Fruit fly (Drosophila melanogaster): ENCODE data around the gene BBS8.

- TF ChIP-seq CG2129 (GFP tag; IDR thresholded peaks at IDR 0.05; ENCODE audit: partially characterized antibody) (no peak), CG4707 (GFP tag; optimal IDR thresholded peaks at IDR 0.05) (no peak), lov (optimal IDR thresholded peaks at IDR 0.05) (no peak), lov (GFP tag; IDR thresholded peaks at IDR 0.05) (no peak), B-H2 (GFP tag; optimal IDR thresholded peaks at IDR 0.05) (no peak), TFAM (GFP tag; optimal IDR thresholded peaks at IDR 0.05) (no peak), Camta (GFP tag; optimal IDR thresholded peaks at IDR 0.05) (no peak), CG9932 (GFP tag; IDR thresholded peaks at IDR 0.05) (no peak), tio (GFP tag; optimal IDR thresholded peaks at IDR 0.05) (no peak), CG10209 (GFP tag; optimal IDR thresholded peaks at IDR 0.05) (no peak), Max (GFP tag; optimal IDR thresholded peaks at IDR 0.05) (no peak), MESR4 (GFP tag; optimal IDR thresholded peaks at IDR 0.05) (no peak), Gug (GFP tag; IDR thresholded peaks at IDR 0.05) (no peak), Sry-δ (GFP tag; optimal IDR thresholded peaks at IDR 0.05) (no peak), CG6254 (GFP tag; optimal IDR thresholded peaks at IDR 0.05) (no peak)
Observed at dm6 chr2L:422573-422972, at the start of gene BBS8.
